Worm (Caenorhabditis elegans): Measurements from ENCODE around the gene F26C11.4.

Gene F26C11.4

DNA sequence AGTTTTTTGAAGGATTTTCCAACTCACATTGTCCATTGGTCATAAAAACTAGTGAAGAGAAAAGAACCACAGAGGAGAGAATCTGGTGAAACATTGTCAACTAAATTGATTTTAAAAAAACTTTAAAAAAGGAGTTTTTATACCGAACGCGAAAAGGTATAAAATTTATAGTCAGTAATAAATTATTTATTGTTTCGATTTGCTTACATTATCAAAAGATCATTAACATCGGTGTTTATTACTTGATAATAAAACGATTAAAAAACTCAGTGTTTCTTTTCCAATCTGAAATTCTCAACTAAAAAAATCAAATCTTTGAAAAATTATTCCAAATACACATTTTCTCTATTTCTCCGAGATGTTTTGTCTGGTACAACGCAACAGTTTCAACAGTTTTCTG, at the start of gene F26C11.4:
Gene F26C11.4 (minus strand): TSS at position 101 of the 400 bp plus-strand sequence.
- no peak for TF ChIP-seq ztf-11 (tag; optimal IDR thresholded peaks at IDR 0.05)
- no peak for TF ChIP-seq unc-55 (GFP tag; optimal IDR thresholded peaks at IDR 0.05)
- TF ChIP-seq sma-9 (GFP tag; optimal IDR thresholded peaks at IDR 0.05) = no peak
- no peak for TF ChIP-seq sma-9 (tag; optimal IDR thresholded peaks at IDR 0.05)
- no peak for TF ChIP-seq peb-1 (tag; optimal IDR thresholded peaks at IDR 0.05)
- no peak for TF ChIP-seq zag-1 (tag; optimal IDR thresholded peaks at IDR 0.05)
- TF ChIP-seq nhr-21 (tag; optimal IDR thresholded peaks at IDR 0.05) = no peak

ce11 chrII:9965325-9965724, 49.2 kb upstream of the F26C11.4 start:
- TF ChIP-seq dmd-4 (tag; optimal IDR thresholded peaks at IDR 0.05) (no peak), unc-55 (GFP tag; optimal IDR thresholded peaks at IDR 0.05) (no peak), gmeb-1 (tag; optimal IDR thresholded peaks at IDR 0.05) (no peak), sem-4 (tag; optimal IDR thresholded peaks at IDR 0.05) (no peak), elt-1 (tag; optimal IDR thresholded peaks at IDR 0.05) (no peak), nhr-237 (tag; optimal IDR thresholded peaks at IDR 0.05) (no peak)

DNA sequence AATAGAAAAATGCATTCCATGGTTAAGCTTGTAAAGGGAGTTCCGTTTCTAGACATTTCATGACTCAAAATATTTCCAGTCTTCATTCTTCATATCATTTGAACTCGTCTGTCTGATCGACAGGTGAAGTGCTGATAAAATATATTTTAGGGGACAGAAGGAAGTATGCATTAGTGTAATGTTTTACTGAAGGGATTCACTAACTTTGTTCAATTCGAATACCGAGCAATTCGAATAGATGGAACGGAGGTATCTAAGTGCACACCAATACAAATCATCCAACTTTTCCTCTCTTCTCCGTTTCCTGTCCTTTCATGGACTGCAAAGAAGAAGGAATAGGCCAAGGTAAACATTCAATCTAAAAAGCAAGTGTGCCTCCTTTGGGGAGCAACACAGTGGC, 47.7 kb upstream of the F26C11.4 start:
- TF ChIP-seq nhr-10 (tag; optimal IDR thresholded peaks at IDR 0.05) (no peak), ztf-4 (tag; optimal IDR thresholded peaks at IDR 0.05) (no peak), unc-62 (GFP tag; optimal IDR thresholded peaks at IDR 0.05) (no peak), nhr-23 (tag; optimal IDR thresholded peaks at IDR 0.05) (no peak), fos-1 (tag; optimal IDR thresholded peaks at IDR 0.05) (peak; percentile 36), mab-5 (tag; optimal IDR thresholded peaks at IDR 0.05) (no peak)

DNA sequence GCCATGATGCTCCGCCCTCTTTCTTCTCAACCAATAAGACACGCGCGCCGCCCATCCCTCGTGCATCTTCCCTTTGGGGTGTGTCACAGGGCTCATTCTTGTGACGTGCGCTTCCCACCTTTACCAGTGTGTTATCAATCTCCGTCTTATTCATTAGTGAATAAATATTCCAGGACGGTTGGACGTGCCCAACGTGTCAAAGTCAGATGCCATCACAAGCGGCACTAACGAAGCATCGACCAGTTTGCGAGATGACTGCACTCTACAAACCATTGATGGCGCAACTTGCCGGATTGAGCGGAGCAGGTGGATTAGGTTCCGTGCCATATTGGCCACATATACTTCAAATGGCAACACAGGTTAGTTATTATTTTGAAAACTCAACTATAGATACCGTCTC, 44.0 kb upstream of the F26C11.4 start:
- no peak for TF ChIP-seq F13H6.1 (tag; optimal IDR thresholded peaks at IDR 0.05)
- no peak for TF ChIP-seq ama-1 (optimal IDR thresholded peaks at IDR 0.05)
- no peak for TF ChIP-seq nhr-11 (tag; optimal IDR thresholded peaks at IDR 0.05)
- TF ChIP-seq nhr-23 (tag; optimal IDR thresholded peaks at IDR 0.05) = no peak
- TF ChIP-seq fos-1 (tag; optimal IDR thresholded peaks at IDR 0.05) = no peak
- no peak for TF ChIP-seq mdl-1 (tag; optimal IDR thresholded peaks at IDR 0.05)
- no peak for TF ChIP-seq ceh-82 (tag; optimal IDR thresholded peaks at IDR 0.05)
- no peak for TF ChIP-seq egl-27 (tag; optimal IDR thresholded peaks at IDR 0.05)
- TF ChIP-seq sma-9 (GFP tag; optimal IDR thresholded peaks at IDR 0.05) = no peak
- no peak for TF ChIP-seq sma-9 (tag; optimal IDR thresholded peaks at IDR 0.05)
- no peak for TF ChIP-seq R02D3.7 (tag; optimal IDR thresholded peaks at IDR 0.05)
- TF ChIP-seq crh-2 (tag; optimal IDR thresholded peaks at IDR 0.05) = no peak
- no peak for TF ChIP-seq ceh-16 (tag; optimal IDR thresholded peaks at IDR 0.05)
- no peak for TF ChIP-seq nhr-25 (tag; optimal IDR thresholded peaks at IDR 0.05)
- TF ChIP-seq alr-1 (tag; optimal IDR thresholded peaks at IDR 0.05) = no peak
- TF ChIP-seq aly-2 (tag; optimal IDR thresholded peaks at IDR 0.05) = no peak
- no peak for TF ChIP-seq unc-39 (tag; optimal IDR thresholded peaks at IDR 0.05)
- no peak for TF ChIP-seq Y55F3AM.14 (GFP tag; optimal IDR thresholded peaks at IDR 0.05)

- TF ChIP-seq sma-3 (GFP tag; optimal IDR thresholded peaks at IDR 0.05) = no peak
- peak; percentile 10 for TF ChIP-seq lin-11 (tag; optimal IDR thresholded peaks at IDR 0.05)
- no peak for TF ChIP-seq nhr-11 (tag; optimal IDR thresholded peaks at IDR 0.05)
These were observed 40.0 kb upstream of the F26C11.4 start for ce11 chrII:9956116-9956515.

- TF ChIP-seq sma-3 (GFP tag; optimal IDR thresholded peaks at IDR 0.05) (no peak), nhr-237 (tag; optimal IDR thresholded peaks at IDR 0.05) (no peak), nhr-6 (tag; optimal IDR thresholded peaks at IDR 0.05) (no peak), nhr-129 (tag; optimal IDR thresholded peaks at IDR 0.05) (no peak), lin-39 (tag; optimal IDR thresholded peaks at IDR 0.05) (no peak), mab-5 (tag; optimal IDR thresholded peaks at IDR 0.05) (no peak), unc-55 (GFP tag; optimal IDR thresholded peaks at IDR 0.05) (no peak), crh-2 (tag; optimal IDR thresholded peaks at IDR 0.05) (no peak), nhr-12 (tag; optimal IDR thresholded peaks at IDR 0.05) (no peak), ztf-1 (GFP tag; conservative IDR thresholded peaks at IDR 0.05) (no peak), skn-1 (tag; optimal IDR thresholded peaks at IDR 0.05) (no peak), elt-3 (tag; optimal IDR thresholded peaks at IDR 0.05) (no peak), zag-1 (tag; optimal IDR thresholded peaks at IDR 0.05) (no peak), mdl-1 (tag; optimal IDR thresholded peaks at IDR 0.05) (no peak)
These were observed 38.8 kb upstream of the F26C11.4 start, which contains the start of gene egl-43 for ce11 chrII:9954885-9955284. egl-43 (plus strand) TSS chrII:9955185.

All from whole organism, L2 larva.